Fruit fly (Drosophila melanogaster): ENCODE data around the gene dar1.

DNA sequence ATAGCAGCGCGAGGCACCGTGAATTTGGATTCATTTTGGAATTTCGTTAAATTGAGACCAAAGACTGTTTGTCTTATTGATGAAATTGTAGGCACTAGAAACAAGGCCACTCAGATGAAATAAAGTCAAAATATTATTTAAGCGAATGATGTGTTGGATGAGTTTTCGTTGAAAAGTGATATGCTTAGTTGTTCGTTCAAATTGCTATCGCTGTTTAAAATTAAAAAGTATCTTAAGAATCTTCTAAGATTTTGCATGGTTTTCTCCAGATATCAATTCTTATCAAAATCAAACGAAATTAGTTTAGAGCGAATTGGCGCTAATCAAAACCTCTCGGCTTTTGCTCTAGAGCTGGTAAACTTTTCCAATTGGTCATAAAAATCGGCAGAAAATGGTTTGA lies 5.2 kb upstream of the dar1 start, which contains the start of gene CG14974:
- TF ChIP-seq Hr96 (GFP tag; optimal IDR thresholded peaks at IDR 0.05), result no peak
- TF ChIP-seq ovo (GFP tag; optimal IDR thresholded peaks at IDR 0.05), result no peak
- no peak for TF ChIP-seq toe (GFP tag; optimal IDR thresholded peaks at IDR 0.05)
- TF ChIP-seq bab1 (GFP tag; optimal IDR thresholded peaks at IDR 0.05), result no peak
- no peak for TF ChIP-seq CG33017 (tag; optimal IDR thresholded peaks at IDR 0.05)
- TF ChIP-seq CG14711 (tag; optimal IDR thresholded peaks at IDR 0.05), result no peak
- no peak for TF ChIP-seq cic (GFP tag; optimal IDR thresholded peaks at IDR 0.05)
- no peak for TF ChIP-seq cnc (optimal IDR thresholded peaks at IDR 0.05)
- TF ChIP-seq CG1620 (GFP tag; optimal IDR thresholded peaks at IDR 0.05), result no peak
